Fruit fly (Drosophila melanogaster) whole organism, adult: ENCODE results near the gene FucTA.

Experiments
- CG11617 ChIP-seq: fragments of 200-800 bp; sonication (Bioruptor generic); optimal IDR thresholded peaks from 2 replicates; lab custom pipeline; 2017; ENCODE audit warnings: mild to moderate bottlenecking, missing biosample characterization, missing genetic modification reagents, missing genetic modification characterization
- CG12768 ChIP-seq: fragments of 200-800 bp; sonication (Bioruptor generic); optimal IDR thresholded peaks from 2 replicates; lab custom pipeline; 2017; ENCODE audit warnings: missing biosample characterization, missing genetic modification characterization, mild to moderate bottlenecking, moderate library complexity, missing genetic modification reagents
- CG14711 ChIP-seq: fragments of 200-800 bp; sonication (Bioruptor generic); optimal IDR thresholded peaks from 2 replicates; lab custom pipeline; 2018; ENCODE audit warnings: missing biosample characterization, mild to moderate bottlenecking, missing genetic modification characterization, moderate library complexity
- CG1620 ChIP-seq: fragments of 200-800 bp; sonication (Bioruptor generic); optimal IDR thresholded peaks from 2 replicates; lab custom pipeline; 2016; ENCODE audit warnings: missing biosample characterization, missing genetic modification characterization
- CG33017 ChIP-seq: fragments of 200-800 bp; sonication (Bioruptor generic); optimal IDR thresholded peaks from 2 replicates; lab custom pipeline; 2018; ENCODE audit warnings: missing biosample characterization, mild to moderate bottlenecking, missing genetic modification characterization, moderate library complexity
- CG5204 ChIP-seq: fragments of 200-800 bp; sonication (Bioruptor generic); optimal IDR thresholded peaks from 2 replicates; lab custom pipeline; 2016; ENCODE audit warnings: missing biosample characterization, missing genetic modification characterization
- CG7045 ChIP-seq: fragments of 200-800 bp; sonication (Bioruptor generic); optimal IDR thresholded peaks from 2 replicates; lab custom pipeline; 2017; ENCODE audit warnings: missing biosample characterization, mild to moderate bottlenecking, missing genetic modification characterization
- CG7101 ChIP-seq: fragments of 200-800 bp; sonication (Bioruptor generic); optimal IDR thresholded peaks from 2 replicates; lab custom pipeline; 2018; ENCODE audit warnings: missing biosample characterization, mild to moderate bottlenecking, missing genetic modification characterization, moderate library complexity
- Clk ChIP-seq: fragments of 200-800 bp; sonication (Bioruptor generic); optimal IDR thresholded peaks from 2 replicates; lab custom pipeline; 2017; ENCODE audit warnings: missing biosample characterization, missing genetic modification characterization
- Crg-1 ChIP-seq: fragments of 200-800 bp; sonication (Bioruptor generic); optimal IDR thresholded peaks from 2 replicates; lab custom pipeline; 2016; ENCODE audit warnings: missing biosample characterization, missing genetic modification characterization
- Hr96 ChIP-seq: fragments of 200-800 bp; sonication (Bioruptor generic); optimal IDR thresholded peaks from 2 replicates; lab custom pipeline; 2016; ENCODE audit warnings: missing biosample characterization, missing genetic modification characterization
- Mnt ChIP-seq: fragments of 200-800 bp; sonication (Bioruptor generic); optimal IDR thresholded peaks from 2 replicates; lab custom pipeline; 2016; ENCODE audit warnings: missing biosample characterization, mild to moderate bottlenecking, missing genetic modification characterization
- bab1 ChIP-seq: fragments of 200-800 bp; sonication (Bioruptor generic); optimal IDR thresholded peaks from 3 replicates; lab custom pipeline; 2019; ENCODE audit warnings: missing biosample characterization, mild to moderate bottlenecking, missing genetic modification characterization, moderate library complexity
- cic ChIP-seq: fragments of 200-800 bp; sonication (Bioruptor generic); optimal IDR thresholded peaks from 2 replicates; lab custom pipeline; 2017; ENCODE audit warnings: missing biosample characterization, mild to moderate bottlenecking, missing genetic modification characterization, moderate library complexity
- cnc ChIP-seq, 2 experiments: fragments of >200 bp; optimal IDR thresholded peaks; 2 replicates each; lab custom pipeline; 2017
- kay ChIP-seq: fragments of 200-800 bp; sonication (Bioruptor generic); peaks from one replicate; lab custom pipeline; 2016; ENCODE audit warnings: missing biosample characterization, missing genetic modification characterization, borderline replicate concordance
- ovo ChIP-seq: fragments of 200-800 bp; sonication (Bioruptor generic); optimal IDR thresholded peaks from 2 replicates; lab custom pipeline; 2016; ENCODE audit warnings: missing biosample characterization, missing genetic modification characterization
- pad ChIP-seq: fragments of 200-800 bp; sonication (Bioruptor generic); optimal IDR thresholded peaks from 3 replicates; lab custom pipeline; 2017; ENCODE audit warnings: missing biosample characterization, missing genetic modification characterization, mild to moderate bottlenecking, moderate library complexity, missing genetic modification reagents
- tj ChIP-seq: fragments of 200-800 bp; sonication (Bioruptor generic); optimal IDR thresholded peaks from 3 replicates; lab custom pipeline; 2017; ENCODE audit warnings: missing biosample characterization, mild to moderate bottlenecking, missing genetic modification characterization, moderate library complexity
- toe ChIP-seq: fragments of 200-800 bp; sonication (Bioruptor generic); optimal IDR thresholded peaks from 2 replicates; lab custom pipeline; 2016; ENCODE audit warnings: missing biosample characterization, missing genetic modification characterization

FucTA gene

dm6 chr3L:15101639-15102413 lies 45.1 kb upstream of the FucTA start:
- TF ChIP-seq CG33017 (tag; lab: Kevin White, UChicago) (no peak), Hr96 (GFP tag; lab: Kevin White, UChicago) (no peak), CG14711 (no peak), pad (GFP tag; lab: Kevin White, UChicago) (no peak), CG1620 (GFP tag; lab: Kevin White, UChicago) (no peak), tj (GFP tag; lab: Kevin White, UChicago) (peak; percentile 86), toe (no peak)

dm6 chr3L:15102669-15103309 lies 44.1 kb upstream of the FucTA start:
- TF ChIP-seq Mnt (GFP tag; lab: Kevin White, UChicago): no peak
- peak; percentile 56 for TF ChIP-seq pad (GFP tag; lab: Kevin White, UChicago)

dm6 chr3L:15103988-15104848 lies 42.7 kb upstream of the FucTA start:
- no peak for TF ChIP-seq kay (GFP tag; lab: Kevin White, UChicago)
- no peak for TF ChIP-seq CG11617
- no peak for TF ChIP-seq toe
- peak; percentile 6 for TF ChIP-seq tj (GFP tag; lab: Kevin White, UChicago)
- TF ChIP-seq cic: no peak
- no peak for TF ChIP-seq Clk (GFP tag; lab: Kevin White, UChicago)
- TF ChIP-seq CG14711: no peak
- TF ChIP-seq ovo (GFP tag; lab: Kevin White, UChicago): no peak
- TF ChIP-seq cnc (optimal IDR thresholded peaks at IDR 0.05; lab: Kevin White, UChicago): no peak
- no peak for TF ChIP-seq Hr96 (GFP tag; lab: Kevin White, UChicago)
- no peak for TF ChIP-seq bab1 (GFP tag; lab: Kevin White, UChicago)
- no peak for TF ChIP-seq CG7101 (tag; lab: Kevin White, UChicago)
- TF ChIP-seq pad (GFP tag; lab: Kevin White, UChicago): peak; percentile 46
- TF ChIP-seq CG12768: no peak

- no peak for TF ChIP-seq Mnt (GFP tag; lab: Kevin White, UChicago)
- no peak for TF ChIP-seq CG11617
- TF ChIP-seq Crg-1 (GFP tag; lab: Kevin White, UChicago): no peak
- peak; percentile 39 for TF ChIP-seq CG33017 (tag; lab: Kevin White, UChicago)
- TF ChIP-seq CG12768: peak; percentile 22
- TF ChIP-seq Clk (GFP tag; lab: Kevin White, UChicago): no peak
- TF ChIP-seq CG5204: peak; percentile 51
- TF ChIP-seq CG1620 (GFP tag; lab: Kevin White, UChicago): no peak
- no peak for TF ChIP-seq bab1 (GFP tag; lab: Kevin White, UChicago)
- TF ChIP-seq CG7101 (tag; lab: Kevin White, UChicago): peak; percentile 23
- TF ChIP-seq Hr96 (GFP tag; lab: Kevin White, UChicago): peak; percentile 38
These were observed 41.9 kb upstream of the FucTA start for dm6 chr3L:15104849-15105555.

dm6 chr3L:15105566-15106207 lies 41.2 kb upstream of the FucTA start, which contains the start of gene CG45071:
Gene CG45071 (plus strand): TSS chr3L:15105882.
- TF ChIP-seq pad (GFP tag; lab: Kevin White, UChicago) (peak; percentile 26), ovo (GFP tag; lab: Kevin White, UChicago) (peak; percentile 52), tj (GFP tag; lab: Kevin White, UChicago) (peak; percentile 94), cic (no peak)

- TF ChIP-seq cic (no peak), tj (GFP tag; lab: Kevin White, UChicago) (peak; percentile 80), CG7045 (GFP tag; lab: Kevin White, UChicago) (no peak), cnc (optimal IDR thresholded peaks at IDR 0.05; lab: Kevin White, UChicago) (no peak)
These were observed 39.7 kb upstream of the FucTA start for dm6 chr3L:15107158-15107775.
